Fruit fly (Drosophila melanogaster) whole organism, embryonic: ENCODE measurements around the gene Cpr73D.

Experiments
- CG12104 ChIP-seq: fragments of 200-800 bp; sonication (Bioruptor generic); optimal IDR thresholded peaks from 3 replicates; lab custom pipeline; 2016; ENCODE audit warnings: missing biosample characterization, missing genetic modification characterization
- CG1529 ChIP-seq: fragments of 200-800 bp; sonication (Bioruptor generic); optimal IDR thresholded peaks from 3 replicates; lab custom pipeline; 2018; ENCODE audit warnings: missing biosample characterization, missing genetic modification characterization
- CG16863 ChIP-seq: fragments of 200-800 bp; sonication (Bioruptor generic); optimal IDR thresholded peaks from 3 replicates; lab custom pipeline; 2016; ENCODE audit warnings: missing biosample characterization, missing genetic modification characterization
- CG17385 ChIP-seq: fragments of 200-800 bp; sonication (Bioruptor generic); optimal IDR thresholded peaks from 3 replicates; lab custom pipeline; 2018; ENCODE audit warnings: missing biosample characterization, mild to moderate bottlenecking, missing genetic modification characterization
- CG17612 ChIP-seq: fragments of 200-800 bp; sonication (Bioruptor generic); IDR thresholded peaks from 2 replicates; pipeline ENCODE4 v1.3.6; 2022; ENCODE audit warnings: missing biosample characterization, missing genetic modification characterization
- CG18262 ChIP-seq: fragments of 200-800 bp; optimal IDR thresholded peaks from 3 replicates; lab custom pipeline; 2019; ENCODE audit warnings: missing biosample characterization, mild to moderate bottlenecking, missing genetic modification characterization, moderate library complexity
- CG1832 ChIP-seq: fragments of 200-800 bp; sonication (Bioruptor generic); optimal IDR thresholded peaks from 2 replicates; lab custom pipeline; 2017; ENCODE audit warnings: missing biosample characterization, mild to moderate bottlenecking, missing genetic modification characterization, inconsistent platforms
- CG33557 ChIP-seq: fragments of 200-800 bp; sonication (Bioruptor generic); optimal IDR thresholded peaks from 2 replicates; lab custom pipeline; 2019; ENCODE audit warnings: missing biosample characterization, mild to moderate bottlenecking, missing genetic modification characterization, moderate library complexity
- CG3407 ChIP-seq: fragments of 200-800 bp; sonication (Bioruptor generic); optimal IDR thresholded peaks from 2 replicates; lab custom pipeline; 2018; ENCODE audit warnings: missing biosample characterization, mild to moderate bottlenecking, missing genetic modification characterization
- CG34422 ChIP-seq: fragments of 200-800 bp; sonication (Bioruptor generic); IDR thresholded peaks from 3 replicates; pipeline ENCODE4 v1.3.6; 2022; ENCODE audit warnings: missing biosample characterization, missing genetic modification characterization
- CG3847 ChIP-seq: fragments of 200-800 bp; sonication (Bioruptor generic); IDR thresholded peaks from 2 replicates; pipeline ENCODE4 v1.3.6; 2022; ENCODE audit warnings: missing biosample characterization, missing genetic modification characterization
- CG4360 ChIP-seq: fragments of 200-800 bp; sonication (Bioruptor generic); IDR thresholded peaks from 2 replicates; pipeline ENCODE4 v1.3.6; 2022; ENCODE audit warnings: missing biosample characterization, missing genetic modification characterization
- CG5953 ChIP-seq: fragments of 200-800 bp; sonication (Bioruptor generic); IDR thresholded peaks from 2 replicates; pipeline ENCODE4 v1.3.6; 2022; ENCODE audit warnings: missing biosample characterization, missing genetic modification characterization
- CG7372 ChIP-seq: fragments of 200-800 bp; sonication (Bioruptor generic); IDR thresholded peaks from 2 replicates; pipeline ENCODE4 v1.3.6; 2022; ENCODE audit warnings: missing biosample characterization, missing genetic modification characterization
- CG8281 ChIP-seq: fragments of 200-800 bp; sonication (Bioruptor generic); optimal IDR thresholded peaks from 2 replicates; lab custom pipeline; 2018; ENCODE audit warnings: missing biosample characterization, mild to moderate bottlenecking, missing genetic modification characterization, moderate library complexity
- CG8290 ChIP-seq, 3 experiments: fragments of 200-800 bp; sonication (Bioruptor generic); optimal IDR thresholded peaks; 2 replicates each; lab custom pipeline; 2016 to 2019; ENCODE audit warnings: missing biosample characterization in 3 of 3, missing genetic modification characterization in 3 of 3, mild to moderate bottlenecking in 2 of 3, moderate library complexity in 1 of 3
- Dfd ChIP-seq, 2 experiments: fragments of >200 bp; optimal IDR thresholded peaks; 2 replicates each; lab custom pipeline; 2017; ENCODE audit warnings: missing biosample characterization in 2 of 2, missing genetic modification characterization in 2 of 2
- Dp ChIP-seq: fragments of 200-800 bp; sonication (Bioruptor generic); optimal IDR thresholded peaks from 2 replicates; lab custom pipeline; 2018; ENCODE audit warnings: missing biosample characterization, mild to moderate bottlenecking, missing genetic modification characterization, moderate library complexity
- E2f1 ChIP-seq: fragments of 200-800 bp; sonication (Bioruptor generic); IDR thresholded peaks from 2 replicates; pipeline ENCODE4 v1.3.6; 2022; ENCODE audit warnings: missing biosample characterization, missing genetic modification characterization
- Elba2 ChIP-seq: fragments of 200-800 bp; sonication (Bioruptor generic); optimal IDR thresholded peaks from 3 replicates; lab custom pipeline; 2016; ENCODE audit warnings: missing biosample characterization, missing genetic modification characterization
- H15 ChIP-seq: fragments of 200-800 bp; sonication (Bioruptor generic); IDR thresholded peaks from 3 replicates; pipeline ENCODE4 v1.3.6; 2022; ENCODE audit warnings: missing biosample characterization, missing genetic modification characterization
- HHEX ChIP-seq: fragments of 200-800 bp; sonication (Bioruptor generic); optimal IDR thresholded peaks from 3 replicates; lab custom pipeline; 2017; ENCODE audit warnings: missing biosample characterization, mild to moderate bottlenecking, missing genetic modification characterization, missing genetic modification reagents
- Hand ChIP-seq: fragments of 200-800 bp; sonication (Bioruptor generic); optimal IDR thresholded peaks from 2 replicates; lab custom pipeline; 2017; ENCODE audit warnings: mild to moderate bottlenecking, missing biosample characterization, missing genetic modification reagents, missing genetic modification characterization
- MESR4 ChIP-seq: fragments of 200-800 bp; sonication (Bioruptor generic); optimal IDR thresholded peaks from 2 replicates; lab custom pipeline; 2018; ENCODE audit warnings: missing biosample characterization, mild to moderate bottlenecking, missing genetic modification characterization, moderate library complexity
- Scr ChIP-seq: fragments of 200-800 bp; sonication (Bioruptor generic); IDR thresholded peaks from 2 replicates; pipeline ENCODE4 v1.3.6; 2022; ENCODE audit warnings: missing biosample characterization, missing genetic modification characterization; ENCODE audit not compliant: partially characterized antibody
- Usf ChIP-seq: fragments of 200-800 bp; sonication (Bioruptor generic); optimal IDR thresholded peaks from 2 replicates; lab custom pipeline; 2017; ENCODE audit warnings: missing genotype, missing biosample characterization, missing genetic modification characterization
- Xrp1 ChIP-seq: fragments of 200-800 bp; sonication (Bioruptor generic); IDR thresholded peaks from 2 replicates; pipeline ENCODE4 v1.3.6; 2022; ENCODE audit warnings: missing biosample characterization, missing genetic modification characterization
- ab ChIP-seq: fragments of 200-800 bp; sonication (Bioruptor generic); optimal IDR thresholded peaks from 2 replicates; lab custom pipeline; 2016; ENCODE audit warnings: missing biosample characterization, missing genetic modification characterization
- ac ChIP-seq: fragments of 200-800 bp; sonication (Bioruptor generic); optimal IDR thresholded peaks from 3 replicates; lab custom pipeline; 2017; ENCODE audit warnings: missing biosample characterization, mild to moderate bottlenecking, missing genetic modification characterization
- bcd ChIP-seq: fragments of 200-800 bp; sonication (Bioruptor generic); optimal IDR thresholded peaks from 2 replicates; lab custom pipeline; 2017; ENCODE audit warnings: missing biosample characterization, mild to moderate bottlenecking, missing genetic modification characterization
- bowl ChIP-seq: fragments of 200-800 bp; sonication (Bioruptor generic); IDR thresholded peaks from 2 replicates; pipeline ENCODE4 v1.3.6; 2022; ENCODE audit warnings: missing biosample characterization, missing genetic modification characterization
- bsh ChIP-seq, 2 experiments: fragments of 200-800 bp; sonication (Bioruptor generic); optimal IDR thresholded peaks; 2 replicates each; lab custom pipeline; 2017 to 2018; ENCODE audit warnings: mild to moderate bottlenecking in 2 of 2, missing biosample characterization in 2 of 2, missing genetic modification characterization in 2 of 2, moderate library complexity in 1 of 2
- cas ChIP-seq: fragments of 200-800 bp; sonication (Bioruptor generic); IDR thresholded peaks from 2 replicates; pipeline ENCODE4 v1.3.6; 2022; ENCODE audit warnings: missing biosample characterization, missing genetic modification characterization
- croc ChIP-seq: fragments of 200-800 bp; sonication (Bioruptor generic); conservative IDR thresholded peaks from 3 replicates; pipeline ENCODE4 v1.3.6; 2022; ENCODE audit warnings: missing biosample characterization, missing genetic modification characterization
- danr ChIP-seq: fragments of 200-800 bp; sonication (Bioruptor generic); IDR thresholded peaks from 2 replicates; pipeline ENCODE4 v1.3.6; 2022; ENCODE audit warnings: missing biosample characterization, missing genetic modification characterization
- eve ChIP-seq, 2 experiments: fragments of >200 bp; optimal IDR thresholded peaks; 2 replicates each; lab custom pipeline; 2017; ENCODE audit warnings: missing biosample characterization in 2 of 2, missing genetic modification characterization in 2 of 2
- kni ChIP-seq: fragments of 200-800 bp; sonication (Bioruptor generic); optimal IDR thresholded peaks from 3 replicates; lab custom pipeline; 2017; ENCODE audit warnings: mild to moderate bottlenecking, missing biosample characterization, missing genetic modification reagents, missing genetic modification characterization
- lola ChIP-seq, 3 experiments: fragments of >200 bp in 2 of 3; fragments of 200-800 bp in 1 of 3; sonication (Bioruptor generic) in 1 of 3; optimal IDR thresholded peaks; 2 replicates each; lab custom pipeline; 2017 to 2019; ENCODE audit warnings: missing biosample characterization in 3 of 3, missing genetic modification characterization in 3 of 3, mild to moderate bottlenecking in 1 of 3, moderate library complexity in 1 of 3
- lov ChIP-seq, 2 experiments: fragments of 200-800 bp in 1 of 2; fragments of >200 bp in 1 of 2; sonication (Bioruptor generic) in 1 of 2; IDR thresholded peaks in 1 of 2; optimal IDR thresholded peaks in 1 of 2; 2 replicates in 1 of 2; 3 replicates in 1 of 2; pipeline versions ENCODE4 v1.3.6 to Lab custom; 2017 to 2022; ENCODE audit warnings: missing biosample characterization in 1 of 2, missing genetic modification characterization in 1 of 2
- nau ChIP-seq: fragments of 200-800 bp; sonication (Bioruptor generic); optimal IDR thresholded peaks from 3 replicates; lab custom pipeline; 2017; ENCODE audit warnings: missing biosample characterization, mild to moderate bottlenecking, missing genetic modification characterization, missing genetic modification reagents
- peb ChIP-seq: fragments of 200-800 bp; sonication (Bioruptor generic); IDR thresholded peaks from 2 replicates; pipeline ENCODE4 v1.3.6; 2022; ENCODE audit warnings: missing biosample characterization, missing genetic modification characterization
- pros ChIP-seq: fragments of 200-800 bp; sonication (Bioruptor generic); optimal IDR thresholded peaks from 3 replicates; lab custom pipeline; 2019; ENCODE audit warnings: missing biosample characterization, mild to moderate bottlenecking, missing genetic modification characterization, moderate library complexity
- ranshi ChIP-seq: fragments of 200-800 bp; sonication (Bioruptor generic); IDR thresholded peaks from 2 replicates; pipeline ENCODE4 v1.3.6; 2022; ENCODE audit warnings: missing biosample characterization, missing genetic modification characterization
- sc ChIP-seq, 3 experiments: fragments of >200 bp in 2 of 3; fragments of 200-800 bp in 1 of 3; sonication (Bioruptor generic) in 1 of 3; optimal IDR thresholded peaks; 2 replicates in 2 of 3; 3 replicates in 1 of 3; lab custom pipeline; 2017; ENCODE audit warnings: mild to moderate bottlenecking in 1 of 3, missing biosample characterization in 1 of 3, missing genetic modification characterization in 1 of 3, missing genetic modification reagents in 1 of 3
- sisA ChIP-seq: fragments of 200-800 bp; sonication (Bioruptor generic); IDR thresholded peaks from 2 replicates; pipeline ENCODE4 v1.3.6; 2022; ENCODE audit warnings: missing biosample characterization, missing genetic modification characterization
- tap ChIP-seq: fragments of 200-800 bp; optimal IDR thresholded peaks from 3 replicates; lab custom pipeline; 2019; ENCODE audit warnings: missing biosample characterization, mild to moderate bottlenecking, missing genetic modification characterization, moderate library complexity
- tgo ChIP-seq: fragments of 200-800 bp; sonication (Bioruptor generic); IDR thresholded peaks from 3 replicates; pipeline ENCODE4 v1.3.6; 2022; ENCODE audit warnings: missing biosample characterization, missing genetic modification characterization
- twi ChIP-seq: fragments of 200-800 bp; optimal IDR thresholded peaks from 2 replicates; lab custom pipeline; 2019; ENCODE audit warnings: missing biosample characterization, mild to moderate bottlenecking, missing genetic modification characterization, moderate library complexity
- usp ChIP-seq: fragments of >200 bp; optimal IDR thresholded peaks from 2 replicates; lab custom pipeline; 2017; ENCODE audit warnings: missing biosample characterization, missing genetic modification characterization
- zfh2 ChIP-seq: fragments of 200-800 bp; sonication (Bioruptor generic); optimal IDR thresholded peaks from 2 replicates; lab custom pipeline; 2016; ENCODE audit warnings: missing biosample characterization, missing genetic modification characterization

The Cpr73D gene

dm6 chr3L:16974645-16975151 is 17.2 kb upstream of the Cpr73D start (continued):
- TF ChIP-seq nau (no peak), zfh2 (GFP tag; lab: Kevin White, UChicago) (no peak), danr (no peak), CG34422 (GFP tag; lab: Robert Waterston, UW) (no peak), CG8290 (GFP tag; optimal IDR thresholded peaks at IDR 0.05; lab: Kevin White, UChicago) (no peak), CG8290 (tag; optimal IDR thresholded peaks at IDR 0.05; lab: Kevin White, UChicago) (no peak), ab (GFP tag; lab: Kevin White, UChicago) (no peak), Xrp1 (GFP tag; lab: Robert Waterston, UW) (peak; percentile 16; the same call in 1 of the 2 replicates), CG18262 (tag; lab: Kevin White, UChicago) (no peak), CG3407 (GFP tag; lab: Kevin White, UChicago) (no peak), bsh (GFP tag; optimal IDR thresholded peaks at IDR 0.05; lab: Kevin White, UChicago) (no peak), MESR4 (GFP tag; lab: Kevin White, UChicago) (no peak), CG8281 (tag; lab: Kevin White, UChicago) (no peak), eve (GFP tag; optimal IDR thresholded peaks at IDR 0.05; lab: Kevin White, UChicago) (peak in 1 of 2 experiments; percentile 52), lola (GFP tag; optimal IDR thresholded peaks at IDR 0.05; lab: Kevin White, UChicago) (no peak), Scr (no peak), CG33557 (no peak), E2f1 (GFP tag; lab: Robert Waterston, UW) (no peak), CG1529 (no peak), croc (GFP tag; lab: Robert Waterston, UW) (no peak), cas (GFP tag; lab: Robert Waterston, UW) (no peak), CG7372 (no peak), pros (GFP tag; lab: Kevin White, UChicago) (no peak), Dfd (GFP tag; optimal IDR thresholded peaks at IDR 0.05; lab: Kevin White, UChicago) (no peak), CG16863 (no peak), tap (tag; lab: Kevin White, UChicago) (no peak), bowl (GFP tag; lab: Robert Waterston, UW) (no peak), Elba2 (GFP tag; lab: Kevin White, UChicago) (no peak), ac (GFP tag; lab: Kevin White, UChicago) (no peak), CG5953 (GFP tag; lab: Robert Waterston, UW) (no peak), usp (GFP tag; lab: Kevin White, UChicago) (no peak), H15 (no peak), Dp (GFP tag; lab: Kevin White, UChicago) (no peak), CG17385 (no peak), peb (no peak), CG17612 (no peak), HHEX (GFP tag; lab: Kevin White, UChicago) (no peak), sisA (GFP tag; lab: Robert Waterston, UW) (no peak), CG3847 (GFP tag; lab: Robert Waterston, UW) (no peak), tgo (GFP tag; lab: Robert Waterston, UW) (no peak), Usf (GFP tag; lab: Kevin White, UChicago) (no peak), kni (GFP tag; lab: Kevin White, UChicago) (peak; percentile 56), twi (tag; lab: Kevin White, UChicago) (no peak), sc (optimal IDR thresholded peaks at IDR 0.05; lab: Kevin White, UChicago) (no peak), sc (GFP tag; optimal IDR thresholded peaks at IDR 0.05; lab: Kevin White, UChicago) (no peak), CG1832 (GFP tag; lab: Kevin White, UChicago) (no peak), CG4360 (no peak), lov (optimal IDR thresholded peaks at IDR 0.05; lab: Kevin White, UChicago) (no peak), lov (GFP tag; IDR thresholded peaks at IDR 0.05; lab: Robert Waterston, UW) (no peak), CG12104 (GFP tag; lab: Kevin White, UChicago) (no peak), ranshi (GFP tag; lab: Robert Waterston, UW) (peak; percentile 71), Hand (GFP tag; lab: Kevin White, UChicago) (no peak), bcd (GFP tag; lab: Kevin White, UChicago) (no peak)
